Worm (Caenorhabditis elegans) whole organism, L4 larva: ENCODE results near the gene F39B3.3.

Source experiments
- F26F4.8 ChIP-seq: fragments of 200-800 bp; sonication (Bioruptor generic); conservative IDR thresholded peaks from 2 replicates; pipeline ENCODE4 v1.3.6; 2022; ENCODE audit warnings: missing genetic modification characterization, missing compliant biosample characterization
- F37D6.2 ChIP-seq: sonication (generic microtip); optimal IDR thresholded peaks from 2 replicates; lab custom pipeline; 2016; ENCODE audit warnings: mild to moderate bottlenecking, missing genetic modification characterization, missing compliant biosample characterization
- Y105C5A.15 ChIP-seq: fragments of 200-800 bp; sonication (Bioruptor generic); IDR thresholded peaks from 2 replicates; pipeline ENCODE4 v1.3.6; 2022; ENCODE audit warnings: missing genetic modification characterization, missing compliant biosample characterization
- Y75B8A.6 ChIP-seq: fragments of 200-800 bp; sonication (Bioruptor generic); IDR thresholded peaks from 2 replicates; pipeline ENCODE4 v1.3.6; 2022; ENCODE audit warnings: missing genetic modification reagents, missing genetic modification characterization, missing compliant biosample characterization
- aha-1 ChIP-seq: fragments of 150-350 bp; peaks from one replicate; lab custom pipeline; 2014; ENCODE audit warnings: missing biosample characterization, missing genetic modification characterization
- ceh-20 ChIP-seq: fragments of 200-800 bp; sonication (Bioruptor generic); IDR thresholded peaks from 2 replicates; pipeline ENCODE4 v1.3.6; 2022; ENCODE audit warnings: missing genetic modification reagents, missing genetic modification characterization, missing compliant biosample characterization
- ctbp-1 ChIP-seq: fragments of 200-800 bp; sonication (Bioruptor generic); IDR thresholded peaks from 2 replicates; pipeline ENCODE4 v1.3.6; 2022; ENCODE audit warnings: missing genetic modification reagents, missing genetic modification characterization, missing compliant biosample characterization
- daf-16 ChIP-seq, 3 experiments: sonication (generic microtip); optimal IDR thresholded peaks; 2 replicates each; lab custom pipeline; 2016 to 2017; ENCODE audit warnings: missing genetic modification characterization in 3 of 3, missing genetic modification reagents in 3 of 3, mild to moderate bottlenecking in 2 of 3, missing compliant biosample characterization in 2 of 3, missing biosample characterization in 1 of 3, moderate library complexity in 1 of 3
- dmd-6 ChIP-seq: fragments of 200-800 bp; sonication (Bioruptor generic); IDR thresholded peaks from 2 replicates; pipeline ENCODE4 v1.3.6; 2022; ENCODE audit warnings: missing genetic modification reagents, missing genetic modification characterization, missing compliant biosample characterization
- dve-1 ChIP-seq: sonication (generic microtip); optimal IDR thresholded peaks from 2 replicates; lab custom pipeline; 2017; ENCODE audit warnings: antibody characterized with exemption, mild to moderate bottlenecking, missing genetic modification characterization, missing compliant biosample characterization; ENCODE audit not compliant: insufficient read depth
- fkh-10 ChIP-seq: fragments of 150-350 bp; optimal IDR thresholded peaks from 2 replicates; lab custom pipeline; 2014; ENCODE audit warnings: missing biosample characterization, missing genetic modification reagents, missing genetic modification characterization
- hif-1 ChIP-seq, 2 experiments: sonication (generic microtip); optimal IDR thresholded peaks; 2 replicates each; lab custom pipeline; 2016 to 2017; ENCODE audit warnings: missing compliant biosample characterization in 2 of 2, missing genetic modification characterization in 2 of 2, missing genetic modification reagents in 2 of 2, missing genotype in 2 of 2, mild to moderate bottlenecking in 1 of 2
- hlh-11 ChIP-seq: fragments of 200-800 bp; sonication (Bioruptor generic); optimal IDR thresholded peaks from 2 replicates; lab custom pipeline; 2018; ENCODE audit warnings: mild to moderate bottlenecking, missing genetic modification characterization, missing compliant biosample characterization
- hlh-30 ChIP-seq: sonication (generic microtip); optimal IDR thresholded peaks from 2 replicates; lab custom pipeline; 2017; ENCODE audit warnings: antibody characterized with exemption, mild to moderate bottlenecking, missing genetic modification characterization, missing compliant biosample characterization; ENCODE audit not compliant: insufficient read depth
- hmg-1.1 ChIP-seq: fragments of 200-800 bp; sonication (Bioruptor generic); IDR thresholded peaks from 2 replicates; pipeline ENCODE4 v1.3.6; 2022; ENCODE audit warnings: missing genetic modification reagents, missing genetic modification characterization, missing compliant biosample characterization
- lin-15B ChIP-seq: fragments of 150-350 bp; sonication (generic microtip); optimal IDR thresholded peaks from 3 replicates; lab custom pipeline; 2014; ENCODE audit warnings: missing biosample characterization, missing genetic modification characterization
- lir-3 ChIP-seq: sonication (generic microtip); optimal IDR thresholded peaks from 2 replicates; lab custom pipeline; 2016; ENCODE audit warnings: mild to moderate bottlenecking, missing genetic modification characterization, missing compliant biosample characterization
- lsy-2 ChIP-seq, 2 experiments: fragments of 150-350 bp in 1 of 2; sonication (generic microtip) in 1 of 2; optimal IDR thresholded peaks; 2 replicates each; lab custom pipeline; 2014 to 2017; ENCODE audit warnings: missing biosample characterization in 2 of 2, missing genetic modification characterization in 2 of 2
- mdl-1 ChIP-seq, 2 experiments: fragments of 150-350 bp in 1 of 2; sonication (generic microtip) in 1 of 2; optimal IDR thresholded peaks; 2 replicates each; lab custom pipeline; 2014 to 2017; ENCODE audit warnings: missing biosample characterization in 2 of 2, missing genetic modification characterization in 2 of 2
- mes-2 ChIP-seq: sonication (generic microtip); optimal IDR thresholded peaks from 2 replicates; lab custom pipeline; 2016; ENCODE audit warnings: missing genotype, mild to moderate bottlenecking, missing genetic modification characterization, missing compliant biosample characterization; ENCODE audit not compliant: poor library complexity, severe bottlenecking
- nhr-11 ChIP-seq: fragments of 150-350 bp; optimal IDR thresholded peaks from 2 replicates; lab custom pipeline; 2014; ENCODE audit warnings: missing biosample characterization, missing genetic modification characterization
- nhr-111 ChIP-seq: fragments of 200-800 bp; sonication (Bioruptor generic); optimal IDR thresholded peaks from 2 replicates; lab custom pipeline; 2018; ENCODE audit warnings: mild to moderate bottlenecking, missing genetic modification characterization, missing compliant biosample characterization
- nhr-237 ChIP-seq: sonication (generic microtip); optimal IDR thresholded peaks from 2 replicates; lab custom pipeline; 2017; ENCODE audit warnings: missing biosample characterization, missing genetic modification characterization
- nhr-28 ChIP-seq: fragments of 150-350 bp; optimal IDR thresholded peaks from 2 replicates; lab custom pipeline; 2014; ENCODE audit warnings: missing biosample characterization, missing genetic modification characterization
- nhr-77 ChIP-seq: fragments of 150-350 bp; optimal IDR thresholded peaks from 2 replicates; lab custom pipeline; 2014; ENCODE audit warnings: missing biosample characterization, missing genetic modification characterization
- php-3 ChIP-seq: fragments of 200-800 bp; sonication (Bioruptor generic); IDR thresholded peaks from 2 replicates; pipeline ENCODE4 v1.3.6; 2022; ENCODE audit warnings: missing genetic modification reagents, missing genetic modification characterization, missing compliant biosample characterization
- rbr-2 ChIP-seq: sonication (generic microtip); optimal IDR thresholded peaks from 2 replicates; lab custom pipeline; 2016; ENCODE audit warnings: missing genotype, missing genetic modification characterization, missing compliant biosample characterization
- sdz-12 ChIP-seq: fragments of 200-800 bp; sonication (Bioruptor generic); optimal IDR thresholded peaks from 2 replicates; lab custom pipeline; 2018; ENCODE audit warnings: mild to moderate bottlenecking, missing genetic modification characterization, missing compliant biosample characterization
- snpc-1.2 ChIP-seq: fragments of 200-800 bp; sonication (Bioruptor generic); IDR thresholded peaks from 2 replicates; pipeline ENCODE4 v1.3.6; 2022; ENCODE audit warnings: missing genetic modification reagents, missing genetic modification characterization, missing compliant biosample characterization
- unc-130 ChIP-seq: sonication (generic microtip); optimal IDR thresholded peaks from 2 replicates; lab custom pipeline; 2016; ENCODE audit warnings: missing genetic modification reagents, missing genetic modification characterization, missing compliant biosample characterization
- unc-62 ChIP-seq, 3 experiments: fragments of 150-350 bp in 1 of 3; sonication (generic microtip); optimal IDR thresholded peaks in 2 of 3; peaks in 1 of 3; 1 replicate in 1 of 3; 2 replicates in 2 of 3; lab custom pipeline; 2014 to 2017; ENCODE audit warnings: missing biosample characterization in 3 of 3, missing genetic modification characterization in 3 of 3, missing genetic modification reagents in 3 of 3, missing genotype in 1 of 3
- ztf-7 ChIP-seq: fragments of 150-350 bp; optimal IDR thresholded peaks from 2 replicates; lab custom pipeline; 2014; ENCODE audit warnings: missing biosample characterization, missing genetic modification characterization

Gene F39B3.3

DNA sequence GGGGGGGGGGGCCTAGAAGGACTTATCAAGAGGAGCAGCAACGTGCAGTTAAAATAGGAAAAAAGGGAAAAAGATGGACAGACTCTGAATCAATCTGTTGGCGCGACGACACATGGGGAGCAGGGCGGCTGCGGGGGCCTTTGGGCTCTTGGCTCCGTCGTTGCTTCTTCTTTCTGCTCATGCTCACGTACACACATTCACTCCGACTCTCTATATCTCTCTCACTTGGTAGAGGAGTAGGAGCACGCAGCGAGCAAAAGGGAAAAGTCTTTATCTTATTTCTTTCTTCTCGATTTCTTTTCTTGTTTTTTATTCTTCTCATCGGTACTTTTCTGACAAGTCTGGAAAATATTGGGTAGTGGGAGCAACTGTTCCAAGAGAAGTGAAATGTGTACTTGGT, 49.4 kb upstream of the F39B3.3 start (continued):
- TF ChIP-seq ceh-20 (0 out of 2 replicates have a peak, but pooled peaks have one; percentile 51), ztf-7 (tag; lab: Kevin White, UChicago) (no peak), unc-130 (GFP tag; lab: Kevin White, UChicago) (no peak)

DNA sequence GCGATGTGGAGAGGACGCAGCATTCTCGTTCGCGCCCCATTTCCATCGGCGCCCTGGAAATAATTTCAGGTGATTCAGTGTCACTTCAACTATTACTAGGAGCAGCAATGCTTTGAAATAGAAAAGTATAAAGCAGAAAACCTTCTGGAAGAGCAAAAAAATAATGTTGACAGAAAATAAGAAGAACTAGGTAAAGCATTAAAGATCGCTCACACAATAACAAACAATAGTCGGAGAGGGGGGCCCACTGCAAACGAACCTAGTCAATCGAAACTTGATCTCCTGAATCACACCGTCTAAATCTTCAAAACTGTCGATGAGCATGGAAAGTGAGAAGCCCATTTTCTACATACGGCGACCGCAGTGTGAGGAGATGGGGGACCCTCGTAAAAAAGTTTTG, 49.0 kb upstream of the F39B3.3 start:
- TF ChIP-seq ztf-7 (tag; lab: Kevin White, UChicago) (no peak), nhr-237 (tag; lab: Kevin White, UChicago) (no peak), dmd-6 (GFP tag; lab: Robert Waterston, UW) (no peak), aha-1 (tag; lab: Kevin White, UChicago) (no peak), unc-62 (GFP tag; optimal IDR thresholded peaks at IDR 0.05 in 1 of 2; lab: Kevin White, UChicago) (peak in 1 of 2 experiments; percentile 95), unc-62 (tag; optimal IDR thresholded peaks at IDR 0.05; lab: Kevin White, UChicago) (no peak)

ce11 chrX:17627382-17627781, 48.5 kb upstream of the F39B3.3 start:
- no peak for TF ChIP-seq snpc-1.2
- no peak for TF ChIP-seq nhr-77
- TF ChIP-seq hif-1 (tag; optimal IDR thresholded peaks at IDR 0.05; lab: Kevin White, UChicago): peak; percentile 59 to 98
- TF ChIP-seq nhr-111 (GFP tag; lab: Kevin White, UChicago): no peak
- TF ChIP-seq hlh-11 (tag; lab: Kevin White, UChicago): peak; percentile 19
- peak; percentile 16 for TF ChIP-seq nhr-11 (tag; lab: Kevin White, UChicago)
- peak in 1 of 2 experiments; percentile 43 for TF ChIP-seq lsy-2 (tag; optimal IDR thresholded peaks at IDR 0.05; lab: Kevin White, UChicago)
- peak; percentile 30 for TF ChIP-seq fkh-10
- TF ChIP-seq lin-15B (tag; lab: Kevin White, UChicago): no peak
- no peak for TF ChIP-seq Y75B8A.6 (GFP tag; lab: Robert Waterston, UW)
- peak; percentile 12 for TF ChIP-seq F37D6.2 (tag; lab: Kevin White, UChicago)
- peak; percentile 34 for TF ChIP-seq hlh-30 (tag; lab: Kevin White, UChicago)
- TF ChIP-seq hmg-1.1 (GFP tag; lab: Robert Waterston, UW): peak; percentile 44; the same call in 1 of the 2 replicates
- no peak for TF ChIP-seq lir-3 (tag; lab: Kevin White, UChicago)
- peak; percentile 18 for TF ChIP-seq dve-1
- TF ChIP-seq aha-1 (tag; lab: Kevin White, UChicago): peak; percentile 100
- TF ChIP-seq mdl-1 (tag; optimal IDR thresholded peaks at IDR 0.05; lab: Kevin White, UChicago): peak in 1 of 2 experiments; percentile 16
- no peak for TF ChIP-seq sdz-12 (GFP tag; lab: Kevin White, UChicago)
- TF ChIP-seq ctbp-1 (GFP tag; lab: Robert Waterston, UW): 0 out of 2 replicates have a peak, but pooled peaks have one; percentile 50
- TF ChIP-seq rbr-2 (tag; lab: Kevin White, UChicago): peak; percentile 18

- TF ChIP-seq daf-16 (GFP tag; optimal IDR thresholded peaks at IDR 0.05; lab: Kevin White, UChicago) (no peak), daf-16 (tag; optimal IDR thresholded peaks at IDR 0.05; lab: Kevin White, UChicago) (peak; percentile 91), mes-2 (tag; lab: Kevin White, UChicago) (peak; percentile 33), dmd-6 (GFP tag; lab: Robert Waterston, UW) (peak; percentile 14; the same call in 1 of the 2 replicates), lsy-2 (tag; optimal IDR thresholded peaks at IDR 0.05; lab: Kevin White, UChicago) (peak in 1 of 2 experiments; percentile 16), Y105C5A.15 (GFP tag; lab: Robert Waterston, UW) (no peak), nhr-28 (tag; lab: Kevin White, UChicago) (peak; percentile 39), php-3 (GFP tag; lab: Robert Waterston, UW) (0 out of 2 replicates have a peak, but pooled peaks have one; percentile 13), F26F4.8 (no peak)
These were observed 47.7 kb upstream of the F39B3.3 start for ce11 chrX:17626599-17626998.
